Fruit fly (Drosophila melanogaster) whole organism, embryonic: ENCODE data around the gene Ilp4.

Source experiments
- CG11093 ChIP-seq: fragments of 200-800 bp; sonication (Bioruptor generic); IDR thresholded peaks from 3 replicates; pipeline ENCODE4 v1.3.6; 2022; ENCODE audit warnings: missing biosample characterization, missing genetic modification characterization
- CG14441 ChIP-seq: fragments of 200-800 bp; sonication (Bioruptor generic); IDR thresholded peaks from 2 replicates; pipeline ENCODE4 v1.3.6; 2022; ENCODE audit warnings: missing biosample characterization, missing genetic modification characterization
- CG14710 ChIP-seq: fragments of 200-800 bp; sonication (Bioruptor generic); optimal IDR thresholded peaks from 3 replicates; lab custom pipeline; 2019; ENCODE audit warnings: missing biosample characterization, mild to moderate bottlenecking, missing genetic modification characterization, moderate library complexity
- CG14860 ChIP-seq: fragments of 200-800 bp; sonication (Bioruptor generic); IDR thresholded peaks from 3 replicates; pipeline ENCODE4 v1.3.6; 2022; ENCODE audit warnings: missing biosample characterization, missing genetic modification characterization; ENCODE audit not compliant: partially characterized antibody
- CG14965 ChIP-seq: fragments of 200-800 bp; sonication (Bioruptor generic); optimal IDR thresholded peaks from 2 replicates; lab custom pipeline; 2016; ENCODE audit warnings: missing biosample characterization, missing genetic modification characterization, borderline replicate concordance
- CG15011 ChIP-seq: fragments of 200-800 bp; sonication (Bioruptor generic); optimal IDR thresholded peaks from 3 replicates; lab custom pipeline; 2018; ENCODE audit warnings: missing biosample characterization, mild to moderate bottlenecking, missing genetic modification characterization
- CG2199 ChIP-seq: fragments of 200-800 bp; sonication (Bioruptor generic); IDR thresholded peaks from 3 replicates; pipeline ENCODE4 v1.3.6; 2022; ENCODE audit warnings: missing biosample characterization, missing genetic modification characterization
- CG3281 ChIP-seq: fragments of 200-800 bp; sonication (Bioruptor generic); optimal IDR thresholded peaks from 3 replicates; lab custom pipeline; 2017; ENCODE audit warnings: missing biosample characterization, mild to moderate bottlenecking, missing genetic modification characterization
- CG4282 ChIP-seq: fragments of 200-800 bp; sonication (Bioruptor generic); optimal IDR thresholded peaks from 2 replicates; lab custom pipeline; 2016; ENCODE audit warnings: missing biosample characterization, missing genetic modification characterization
- CG6272 ChIP-seq: fragments of 200-800 bp; sonication (Bioruptor generic); IDR thresholded peaks from 2 replicates; pipeline ENCODE4 v1.3.6; 2022; ENCODE audit warnings: missing biosample characterization, missing genetic modification characterization
- CG7839 ChIP-seq: fragments of 200-800 bp; sonication (Bioruptor generic); optimal IDR thresholded peaks from 3 replicates; lab custom pipeline; 2018; ENCODE audit warnings: missing biosample characterization, mild to moderate bottlenecking, missing genetic modification characterization, moderate library complexity
- CG7987 ChIP-seq: fragments of 200-800 bp; sonication (Bioruptor generic); optimal IDR thresholded peaks from 2 replicates; lab custom pipeline; 2018; ENCODE audit warnings: missing biosample characterization, mild to moderate bottlenecking, missing genetic modification characterization, moderate library complexity
- CG8089 ChIP-seq: fragments of 200-800 bp; sonication (Bioruptor generic); optimal IDR thresholded peaks from 3 replicates; lab custom pipeline; 2016; ENCODE audit warnings: missing biosample characterization, missing genetic modification characterization
- CG8290 ChIP-seq, 3 experiments: fragments of 200-800 bp; sonication (Bioruptor generic); optimal IDR thresholded peaks; 2 replicates each; lab custom pipeline; 2016 to 2019; ENCODE audit warnings: missing biosample characterization in 3 of 3, missing genetic modification characterization in 3 of 3, mild to moderate bottlenecking in 2 of 3, moderate library complexity in 1 of 3
- CHES-1-like ChIP-seq: fragments of 200-800 bp; sonication (Bioruptor generic); optimal IDR thresholded peaks from 2 replicates; lab custom pipeline; 2016; ENCODE audit warnings: missing biosample characterization, missing genetic modification characterization
- Dfd ChIP-seq, 2 experiments: fragments of >200 bp; optimal IDR thresholded peaks; 2 replicates each; lab custom pipeline; 2017; ENCODE audit warnings: missing biosample characterization in 2 of 2, missing genetic modification characterization in 2 of 2
- Ets65A ChIP-seq: fragments of 200-800 bp; sonication (Bioruptor generic); peaks from one replicate; lab custom pipeline; 2016; ENCODE audit warnings: missing biosample characterization, missing genetic modification characterization
- Gug ChIP-seq: fragments of 200-800 bp; sonication (Bioruptor generic); IDR thresholded peaks from 4 replicates; pipeline ENCODE4 v1.3.6; 2022; ENCODE audit warnings: missing biosample characterization, missing genetic modification characterization
- H2.0 ChIP-seq: fragments of 200-800 bp; sonication (Bioruptor generic); IDR thresholded peaks from 2 replicates; pipeline ENCODE4 v1.3.6; 2022; ENCODE audit warnings: missing biosample characterization, missing genetic modification characterization
- HLH4C ChIP-seq: fragments of 200-800 bp; sonication (Bioruptor generic); IDR thresholded peaks from 3 replicates; pipeline ENCODE4 v1.3.6; 2022; ENCODE audit warnings: missing biosample characterization, missing genetic modification characterization; ENCODE audit not compliant: partially characterized antibody
- Hr3 ChIP-seq: fragments of 200-800 bp; sonication (Bioruptor generic); optimal IDR thresholded peaks from 3 replicates; lab custom pipeline; 2016; ENCODE audit warnings: missing biosample characterization, missing genetic modification characterization
- Lhr ChIP-seq: fragments of 200-800 bp; sonication (Bioruptor generic); optimal IDR thresholded peaks from 3 replicates; lab custom pipeline; 2017; ENCODE audit warnings: mild to moderate bottlenecking, missing biosample characterization, missing genetic modification reagents, missing genetic modification characterization
- NFAT ChIP-seq: fragments of 200-800 bp; sonication (Bioruptor generic); IDR thresholded peaks from 2 replicates; pipeline ENCODE4 v1.3.6; 2022; ENCODE audit warnings: missing biosample characterization, missing genetic modification characterization
- Oaz ChIP-seq: fragments of 200-800 bp; sonication (Bioruptor generic); IDR thresholded peaks from 2 replicates; pipeline ENCODE4 v1.3.6; 2022; ENCODE audit warnings: missing biosample characterization, missing genetic modification characterization
- Oli ChIP-seq: fragments of 200-800 bp; sonication (Bioruptor generic); optimal IDR thresholded peaks from 2 replicates; lab custom pipeline; 2018; ENCODE audit warnings: missing biosample characterization, mild to moderate bottlenecking, missing genetic modification characterization, moderate library complexity
- Xbp1 ChIP-seq: fragments of 200-800 bp; sonication (Bioruptor generic); optimal IDR thresholded peaks from 3 replicates; lab custom pipeline; 2016; ENCODE audit warnings: missing biosample characterization, mild to moderate bottlenecking, missing genetic modification characterization
- amos ChIP-seq: fragments of 200-800 bp; sonication (Bioruptor generic); IDR thresholded peaks from 2 replicates; pipeline ENCODE4 v1.3.6; 2022; ENCODE audit warnings: missing biosample characterization, missing genetic modification characterization; ENCODE audit not compliant: partially characterized antibody
- bbx ChIP-seq: fragments of 200-800 bp; sonication (Bioruptor generic); IDR thresholded peaks from 2 replicates; pipeline ENCODE4 v1.3.6; 2022; ENCODE audit warnings: missing biosample characterization, missing genetic modification characterization; ENCODE audit not compliant: partially characterized antibody
- bowl ChIP-seq: fragments of 200-800 bp; sonication (Bioruptor generic); IDR thresholded peaks from 2 replicates; pipeline ENCODE4 v1.3.6; 2022; ENCODE audit warnings: missing biosample characterization, missing genetic modification characterization
- br ChIP-seq: fragments of >200 bp; optimal IDR thresholded peaks from 2 replicates; lab custom pipeline; 2017
- corto ChIP-seq: fragments of 200-800 bp; sonication (Bioruptor generic); optimal IDR thresholded peaks from 2 replicates; lab custom pipeline; 2016; ENCODE audit warnings: missing biosample characterization, mild to moderate bottlenecking, missing genetic modification characterization, moderate library complexity
- dimm ChIP-seq: fragments of 200-800 bp; sonication (Bioruptor generic); IDR thresholded peaks from 2 replicates; pipeline ENCODE4 v1.3.6; 2022; ENCODE audit warnings: missing biosample characterization, missing genetic modification characterization
- en ChIP-seq: fragments of 200-800 bp; sonication (Bioruptor generic); optimal IDR thresholded peaks from 2 replicates; lab custom pipeline; 2016; ENCODE audit warnings: missing biosample characterization, missing genetic modification characterization
- eve ChIP-seq, 2 experiments: fragments of >200 bp; optimal IDR thresholded peaks; 2 replicates each; lab custom pipeline; 2017; ENCODE audit warnings: missing biosample characterization in 2 of 2, missing genetic modification characterization in 2 of 2
- fd64A ChIP-seq: fragments of 200-800 bp; sonication (Bioruptor generic); optimal IDR thresholded peaks from 3 replicates; lab custom pipeline; 2018; ENCODE audit warnings: missing biosample characterization, mild to moderate bottlenecking, missing genetic modification characterization
- gsb ChIP-seq: fragments of 200-800 bp; sonication (Bioruptor generic); IDR thresholded peaks from 2 replicates; pipeline ENCODE4 v1.3.6; 2022; ENCODE audit warnings: missing biosample characterization, missing genetic modification characterization
- insv ChIP-seq, 2 experiments: fragments of 200-800 bp; sonication (Bioruptor generic); optimal IDR thresholded peaks; 3 replicates each; lab custom pipeline; 2016 to 2018; ENCODE audit warnings: missing biosample characterization in 2 of 2, missing genetic modification characterization in 2 of 2
- ken ChIP-seq: fragments of 200-800 bp; sonication (Bioruptor generic); IDR thresholded peaks from 3 replicates; pipeline ENCODE4 v1.3.6; 2022; ENCODE audit warnings: missing biosample characterization, missing genetic modification characterization
- lab ChIP-seq: fragments of 200-800 bp; sonication (Bioruptor generic); optimal IDR thresholded peaks from 3 replicates; lab custom pipeline; 2017; ENCODE audit warnings: missing biosample characterization, missing genetic modification characterization, mild to moderate bottlenecking, moderate library complexity, missing genetic modification reagents
- mirr ChIP-seq: fragments of 200-800 bp; sonication (Bioruptor generic); optimal IDR thresholded peaks from 3 replicates; lab custom pipeline; 2018; ENCODE audit warnings: missing biosample characterization, mild to moderate bottlenecking, missing genetic modification characterization
- nau ChIP-seq: fragments of 200-800 bp; sonication (Bioruptor generic); optimal IDR thresholded peaks from 3 replicates; lab custom pipeline; 2017; ENCODE audit warnings: missing biosample characterization, mild to moderate bottlenecking, missing genetic modification characterization, missing genetic modification reagents
- nom ChIP-seq: fragments of 200-800 bp; sonication (Bioruptor generic); optimal IDR thresholded peaks from 2 replicates; lab custom pipeline; 2017; ENCODE audit warnings: missing biosample characterization, missing genetic modification characterization, mild to moderate bottlenecking, moderate library complexity, missing genetic modification reagents
- pan ChIP-seq, 4 experiments: fragments of >200 bp in 3 of 4; fragments of 200-800 bp in 1 of 4; sonication (Bioruptor generic) in 1 of 4; optimal IDR thresholded peaks in 3 of 4; IDR thresholded peaks in 1 of 4; 2 replicates each; pipeline versions ENCODE4 v1.3.6 to Lab custom; 2017 to 2022; ENCODE audit warnings: missing biosample characterization in 2 of 4, missing genetic modification characterization in 2 of 4, mixed read lengths in 1 of 4
- pita ChIP-seq: fragments of 200-800 bp; sonication (Bioruptor generic); optimal IDR thresholded peaks from 2 replicates; lab custom pipeline; 2017; ENCODE audit warnings: missing biosample characterization, mild to moderate bottlenecking, missing genetic modification characterization
- pum ChIP-seq: fragments of 200-800 bp; sonication (Bioruptor generic); optimal IDR thresholded peaks from 2 replicates; lab custom pipeline; 2016; ENCODE audit warnings: missing biosample characterization, missing genetic modification characterization
- trh ChIP-seq: fragments of 200-800 bp; sonication (Bioruptor generic); optimal IDR thresholded peaks from 2 replicates; lab custom pipeline; 2016; ENCODE audit warnings: missing biosample characterization, missing genetic modification characterization
- vfl ChIP-seq: fragments of 200-800 bp; sonication (Bioruptor generic); optimal IDR thresholded peaks from 2 replicates; lab custom pipeline; 2016; ENCODE audit warnings: missing biosample characterization, missing genetic modification characterization
- vnd ChIP-seq: fragments of 200-800 bp; sonication (Bioruptor generic); IDR thresholded peaks from 3 replicates; pipeline ENCODE4 v1.3.6; 2022; ENCODE audit warnings: missing biosample characterization, missing genetic modification characterization; ENCODE audit not compliant: partially characterized antibody
- z ChIP-seq: fragments of 200-800 bp; sonication (Bioruptor generic); IDR thresholded peaks from 3 replicates; pipeline ENCODE4 v1.3.6; 2022; ENCODE audit warnings: missing biosample characterization, missing genetic modification characterization

Ilp4 gene

dm6 chr3L:9847420-9847977 lies 43.4 kb upstream of the Ilp4 start (continued):
- TF ChIP-seq bbx (GFP tag; lab: Robert Waterston, UW) (no peak), Oaz (GFP tag; lab: Robert Waterston, UW) (no peak), CG14860 (GFP tag; lab: Robert Waterston, UW) (no peak), amos (GFP tag; lab: Robert Waterston, UW) (no peak), gsb (GFP tag; lab: Robert Waterston, UW) (no peak), CG14710 (tag; lab: Kevin White, UChicago) (no peak), vnd (GFP tag; lab: Robert Waterston, UW) (no peak), eve (GFP tag; optimal IDR thresholded peaks at IDR 0.05; lab: Kevin White, UChicago) (no peak), pan (optimal IDR thresholded peaks at IDR 0.05; lab: Kevin White, UChicago) (no peak), pan (GFP tag; optimal IDR thresholded peaks at IDR 0.05 in 1 of 2, IDR thresholded peaks at IDR 0.05 in 1 of 2) (peak in 1 of 2 experiments; percentile 68), Ets65A (GFP tag; lab: Kevin White, UChicago) (peak; percentile 87), bowl (GFP tag; lab: Robert Waterston, UW) (no peak), corto (no peak), lab (GFP tag; lab: Kevin White, UChicago) (peak; percentile 76), z (GFP tag; lab: Robert Waterston, UW) (no peak; the same call in 2 of the 3 replicates), vfl (GFP tag; lab: Kevin White, UChicago) (no peak), pum (GFP tag; lab: Kevin White, UChicago) (peak; percentile 17), nau (GFP tag; lab: Kevin White, UChicago) (peak; percentile 26), CG11093 (GFP tag; lab: Robert Waterston, UW) (0 out of 3 replicates have a peak, but pooled peaks have one; percentile 7), HLH4C (GFP tag; lab: Robert Waterston, UW) (no peak), H2.0 (0 out of 2 replicates have a peak, but pooled peaks have one; percentile 5), mirr (GFP tag; lab: Kevin White, UChicago) (peak; percentile 11), Hr3 (GFP tag; lab: Kevin White, UChicago) (peak; percentile 10), ken (no peak), CG7839 (tag; lab: Kevin White, UChicago) (peak; percentile 57), nom (no peak), CG8290 (GFP tag; optimal IDR thresholded peaks at IDR 0.05; lab: Kevin White, UChicago) (no peak), CG8290 (tag; optimal IDR thresholded peaks at IDR 0.05; lab: Kevin White, UChicago) (peak in 1 of 2 experiments; percentile 87), Gug (GFP tag; lab: Robert Waterston, UW) (peak; percentile 33; the same call in 2 of the 4 replicates), CG2199 (GFP tag; lab: Robert Waterston, UW) (no peak), Lhr (GFP tag; lab: Kevin White, UChicago) (no peak), br (lab: Kevin White, UChicago) (no peak), CG4282 (GFP tag; lab: Kevin White, UChicago) (no peak), CG15011 (GFP tag; lab: Kevin White, UChicago) (peak; percentile 13), Xbp1 (peak; percentile 47), Dfd (GFP tag; optimal IDR thresholded peaks at IDR 0.05; lab: Kevin White, UChicago) (no peak), CG8089 (GFP tag; lab: Kevin White, UChicago) (no peak), fd64A (GFP tag; lab: Kevin White, UChicago) (no peak), pita (GFP tag; lab: Kevin White, UChicago) (no peak), CHES-1-like (GFP tag; lab: Kevin White, UChicago) (peak; percentile 59), CG6272 (GFP tag; lab: Robert Waterston, UW) (no peak), Oli (tag; lab: Kevin White, UChicago) (peak; percentile 36), CG7987 (GFP tag; lab: Kevin White, UChicago) (peak; percentile 19), CG3281 (GFP tag; lab: Kevin White, UChicago) (peak; percentile 67), dimm (no peak), CG14441 (peak; percentile 64), trh (no peak), CG14965 (GFP tag; lab: Kevin White, UChicago) (no peak), insv (GFP tag; optimal IDR thresholded peaks at IDR 0.05; lab: Kevin White, UChicago) (no peak), en (GFP tag; lab: Kevin White, UChicago) (no peak), NFAT (GFP tag; lab: Robert Waterston, UW) (peak; percentile 74)
